Worm (Caenorhabditis elegans) whole organism, dauer: ENCODE results near the gene str-113.
"Not testable (repeated sequence)": the region's sequence is repeated elsewhere in the genome, so short reads cannot be mapped to it uniquely, and the experiment has no call there.

Experiments
- unc-62 ChIP-seq: sonication (generic microtip); optimal IDR thresholded peaks from 2 replicates; lab custom pipeline; 2017; ENCODE audit warnings: missing biosample characterization, missing genetic modification reagents, missing genetic modification characterization

str-113 gene

ce11 chrV:3634293-3635016 lies 32.3 kb downstream of the str-113 start:
- no peak for TF ChIP-seq unc-62

ce11 chrV:3633041-3633440 lies 33.7 kb downstream of the str-113 start, which contains the start of gene F59B1.2:
Gene F59B1.2, plus strand, starts transcription at chrV:3633341.
- TF ChIP-seq unc-62, result no peak

ce11 chrV:3632249-3633030 lies 34.3 kb downstream of the str-113 start:
- no peak for TF ChIP-seq unc-62

- TF ChIP-seq unc-62, result no peak
Observed at ce11 chrV:3631591-3631990, 35.2 kb downstream of the str-113 start, which contains the start of gene F59B1.6. Gene F59B1.6, minus strand, starts transcription at chrV:3631691.

DNA sequence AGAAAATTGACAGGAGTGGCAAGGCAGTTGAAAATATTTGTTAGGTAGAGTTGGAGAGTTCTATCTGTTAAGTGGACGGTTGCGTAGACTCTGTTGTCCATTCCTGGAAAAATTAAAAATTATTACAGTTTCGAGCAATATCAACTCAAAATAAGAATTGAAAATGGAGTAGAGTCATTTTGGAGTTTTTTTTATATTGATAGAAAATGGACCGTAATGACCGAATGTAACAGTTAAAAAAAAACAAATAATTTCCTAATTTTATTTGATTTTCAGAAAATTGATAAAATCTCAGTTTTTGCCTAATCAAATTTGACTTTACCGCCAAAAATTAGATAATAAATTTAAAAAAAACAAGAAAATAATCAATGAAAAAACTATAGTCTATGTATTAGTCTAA lies 39.8 kb downstream of the str-113 start, which contains the start of gene F59B1.4:
TSS of gene F59B1.4 (minus strand) at position 101 of the 400 bp plus-strand sequence.
- no peak for TF ChIP-seq unc-62

ce11 chrV:3620608-3621007 lies 46.2 kb downstream of the str-113 start, which contains the start of gene srx-93:
Gene srx-93, minus strand, starts transcription at chrV:3620708.
- not testable (repeated sequence) for TF ChIP-seq unc-62

DNA sequence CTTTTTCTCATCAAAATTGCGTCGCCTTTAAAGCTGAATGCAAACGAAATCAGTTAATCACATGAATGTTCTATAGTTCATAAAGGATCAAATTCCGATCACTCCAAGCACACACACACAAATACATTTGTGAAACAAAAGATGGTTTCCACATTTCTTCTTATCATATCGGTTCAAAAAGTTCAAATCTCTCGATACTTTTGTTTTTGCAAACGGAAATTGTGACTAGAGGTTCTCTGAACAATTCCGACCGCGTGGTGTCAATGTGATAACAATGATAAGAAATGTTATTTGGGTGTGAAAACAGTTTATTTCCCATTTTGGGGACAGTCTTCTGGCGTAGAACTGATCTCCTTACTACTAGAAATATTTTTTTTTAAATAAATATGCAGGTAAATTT lies 49.9 kb downstream of the str-113 start:
- no peak for TF ChIP-seq unc-62
